Fruit fly (Drosophila melanogaster): ENCODE data around the gene CG10366.

CG10366 gene

dm6 chr2L:19546869-19547710, 36.9 kb upstream of the CG10366 start, which contains the start of gene CG10337 (continued):
- TF ChIP-seq Sox100B (GFP tag; optimal IDR thresholded peaks at IDR 0.05) (peak; percentile 54), gcm2 (GFP tag; optimal IDR thresholded peaks at IDR 0.05) (peak; percentile 0), CG17385 (GFP tag; optimal IDR thresholded peaks at IDR 0.05) (peak; percentile 60), bcd (GFP tag; optimal IDR thresholded peaks at IDR 0.05) (peak; percentile 36), CG10267 (tag; optimal IDR thresholded peaks at IDR 0.05) (peak; percentile 43), cad (GFP tag; optimal IDR thresholded peaks at IDR 0.05) (no peak), Dref (GFP tag; IDR thresholded peaks at IDR 0.05) (no peak), Poxn (GFP tag; IDR thresholded peaks at IDR 0.05) (no peak), H2.0 (GFP tag; IDR thresholded peaks at IDR 0.05) (no peak), ssp (GFP tag; IDR thresholded peaks at IDR 0.05) (no peak), CG1024 (GFP tag; IDR thresholded peaks at IDR 0.05) (no peak), Fer1 (GFP tag; optimal IDR thresholded peaks at IDR 0.05) (peak; percentile 78), CG13424 (tag; optimal IDR thresholded peaks at IDR 0.05) (peak; percentile 56), CG13123 (GFP tag; optimal IDR thresholded peaks at IDR 0.05) (no peak), so (GFP tag; IDR thresholded peaks at IDR 0.05) (peak; percentile 71), Neu2 (GFP tag; optimal IDR thresholded peaks at IDR 0.05; ENCODE audit: borderline replicate concordance) (no peak), CG34422 (GFP tag; IDR thresholded peaks at IDR 0.05) (no peak), Optix (GFP tag; IDR thresholded peaks at IDR 0.05) (no peak), Bdp1 (GFP tag; optimal IDR thresholded peaks at IDR 0.05) (peak; percentile 21), sug (tag; optimal IDR thresholded peaks at IDR 0.05) (peak; percentile 79), CG11456 (GFP tag; IDR thresholded peaks at IDR 0.05) (no peak), ems (GFP tag; optimal IDR thresholded peaks at IDR 0.05) (no peak), Meics (GFP tag; optimal IDR thresholded peaks at IDR 0.05) (peak; percentile 77), BtbVII (GFP tag; optimal IDR thresholded peaks at IDR 0.05) (peak; percentile 44), Dad (GFP tag; optimal IDR thresholded peaks at IDR 0.05) (no peak), D19A (tag; optimal IDR thresholded peaks at IDR 0.05) (peak; percentile 40), tin (GFP tag; optimal IDR thresholded peaks at IDR 0.05) (no peak), odd (GFP tag; optimal IDR thresholded peaks at IDR 0.05) (peak; percentile 67), gro (GFP tag; optimal IDR thresholded peaks at IDR 0.05) (peak; percentile 15), CG9609 (GFP tag; optimal IDR thresholded peaks at IDR 0.05) (no peak), zen (tag; optimal IDR thresholded peaks at IDR 0.05) (no peak), disco-r (GFP tag; optimal IDR thresholded peaks at IDR 0.05) (peak; percentile 10), CG7556 (GFP tag; optimal IDR thresholded peaks at IDR 0.05) (peak; percentile 70), CG15696 (tag; optimal IDR thresholded peaks at IDR 0.05) (peak; percentile 19), pzg (GFP tag; optimal IDR thresholded peaks at IDR 0.05) (no peak), CG31388 (GFP tag; optimal IDR thresholded peaks at IDR 0.05) (no peak), HmgD (GFP tag; optimal IDR thresholded peaks at IDR 0.05) (no peak), CG11695 (GFP tag; IDR thresholded peaks at IDR 0.05) (peak; percentile 54; the same call in 1 of the 3 replicates), CG43689 (GFP tag; IDR thresholded peaks at IDR 0.05) (no peak), Mes4 (GFP tag; optimal IDR thresholded peaks at IDR 0.05) (no peak), CG4328 (GFP tag; optimal IDR thresholded peaks at IDR 0.05) (peak; percentile 17), B-H2 (GFP tag; optimal IDR thresholded peaks at IDR 0.05) (peak; percentile 14), da (GFP tag; optimal IDR thresholded peaks at IDR 0.05) (no peak), peb (GFP tag; IDR thresholded peaks at IDR 0.05) (no peak), CG2129 (GFP tag; IDR thresholded peaks at IDR 0.05; ENCODE audit: partially characterized antibody) (no peak), pfk (GFP tag; optimal IDR thresholded peaks at IDR 0.05) (no peak), ken (GFP tag; IDR thresholded peaks at IDR 0.05) (no peak), CkIIα-i1 (GFP tag; IDR thresholded peaks at IDR 0.05) (no peak), Abd-B (GFP tag; optimal IDR thresholded peaks at IDR 0.05) (no peak), chinmo (GFP tag; IDR thresholded peaks at IDR 0.05; ENCODE audit: partially characterized antibody) (0 out of 4 replicates have a peak, but pooled peaks have one; percentile 32)

Measured in whole organism, embryonic.